Worm (Caenorhabditis elegans) whole organism, L3 larva: ENCODE measurements around the gene srlf-16.

Experiments used
- R02D3.7 ChIP-seq: fragments of 150-350 bp; optimal IDR thresholded peaks from 2 replicates; lab custom pipeline; 2014; ENCODE audit warnings: missing biosample characterization, missing genetic modification characterization
- ZK546.5 ChIP-seq: sonication (generic microtip); optimal IDR thresholded peaks from 2 replicates; lab custom pipeline; 2017; ENCODE audit warnings: missing biosample characterization, missing genetic modification characterization
- ama-1 ChIP-seq: fragments of 150-350 bp; optimal IDR thresholded peaks from 2 replicates; lab custom pipeline; 2018
- ceh-16 ChIP-seq: sonication (generic microtip); optimal IDR thresholded peaks from 2 replicates; lab custom pipeline; 2017; ENCODE audit warnings: missing biosample characterization, missing genetic modification characterization
- ceh-28 ChIP-seq: fragments of 150-350 bp; optimal IDR thresholded peaks from 2 replicates; lab custom pipeline; 2014; ENCODE audit warnings: missing biosample characterization, missing genetic modification reagents, missing genetic modification characterization
- ceh-82 ChIP-seq: fragments of 150-350 bp; optimal IDR thresholded peaks from 2 replicates; lab custom pipeline; 2014; ENCODE audit warnings: missing biosample characterization, missing genetic modification characterization
- ceh-9 ChIP-seq: sonication (generic microtip); optimal IDR thresholded peaks from 2 replicates; lab custom pipeline; 2018; ENCODE audit warnings: missing biosample characterization, missing genetic modification characterization
- daf-12 ChIP-seq: fragments of 150-350 bp; optimal IDR thresholded peaks from 2 replicates; lab custom pipeline; 2014; ENCODE audit warnings: missing biosample characterization, missing genetic modification reagents, missing genetic modification characterization
- egl-27 ChIP-seq: sonication (generic microtip); optimal IDR thresholded peaks from 4 replicates; lab custom pipeline; 2017; ENCODE audit warnings: missing biosample characterization, missing genetic modification reagents, missing genetic modification characterization
- egl-5 ChIP-seq: fragments of 150-350 bp; optimal IDR thresholded peaks from 2 replicates; lab custom pipeline; 2017; ENCODE audit warnings: missing biosample characterization, missing genetic modification reagents, missing genetic modification characterization, inconsistent platforms
- elt-2 ChIP-seq: sonication (generic microtip); optimal IDR thresholded peaks from 2 replicates; lab custom pipeline; 2016; ENCODE audit warnings: missing genetic modification reagents, mild to moderate bottlenecking, missing genetic modification characterization, missing compliant biosample characterization
- elt-3 ChIP-seq, 3 experiments: fragments of 150-350 bp in 1 of 3; sonication (generic microtip) in 2 of 3; optimal IDR thresholded peaks; 2 replicates in 2 of 3; 4 replicates in 1 of 3; lab custom pipeline; 2014 to 2017; ENCODE audit warnings: missing biosample characterization in 3 of 3, missing genetic modification characterization in 3 of 3
- eor-1 ChIP-seq, 2 experiments: fragments of 150-350 bp; optimal IDR thresholded peaks; 2 replicates each; lab custom pipeline; 2014 to 2018; ENCODE audit warnings: missing biosample characterization in 2 of 2, missing genetic modification characterization in 2 of 2
- fkh-10 ChIP-seq: sonication (generic microtip); optimal IDR thresholded peaks from 2 replicates; lab custom pipeline; 2017; ENCODE audit warnings: missing biosample characterization, missing genetic modification reagents, missing genetic modification characterization
- fos-1 ChIP-seq: fragments of 150-350 bp; optimal IDR thresholded peaks from 2 replicates; lab custom pipeline; 2014; ENCODE audit warnings: missing biosample characterization, missing genetic modification characterization
- hmg-11 ChIP-seq: sonication (generic microtip); optimal IDR thresholded peaks from 2 replicates; lab custom pipeline; 2016; ENCODE audit warnings: missing genetic modification characterization, missing compliant biosample characterization
- jun-1 ChIP-seq: fragments of 150-350 bp; optimal IDR thresholded peaks from 2 replicates; lab custom pipeline; 2014; ENCODE audit warnings: missing biosample characterization, missing genetic modification reagents, missing genetic modification characterization
- lsy-12 ChIP-seq: sonication (generic microtip); optimal IDR thresholded peaks from 2 replicates; lab custom pipeline; 2016; ENCODE audit warnings: mild to moderate bottlenecking, missing genetic modification characterization, missing compliant biosample characterization
- mdl-1 ChIP-seq: fragments of 150-350 bp; optimal IDR thresholded peaks from 2 replicates; lab custom pipeline; 2014; ENCODE audit warnings: missing biosample characterization, missing genetic modification characterization
- mml-1 ChIP-seq: fragments of 150-350 bp; sonication (generic microtip); optimal IDR thresholded peaks from 3 replicates; lab custom pipeline; 2014; ENCODE audit warnings: missing biosample characterization, missing genetic modification characterization
- nfya-1 ChIP-seq: sonication (generic microtip); optimal IDR thresholded peaks from 2 replicates; lab custom pipeline; 2017; ENCODE audit warnings: missing genetic modification characterization, mild to moderate bottlenecking, missing compliant biosample characterization, antibody characterized with exemption, moderate library complexity; ENCODE audit not compliant: insufficient read depth
- nhr-11 ChIP-seq: fragments of 150-350 bp; optimal IDR thresholded peaks from 2 replicates; lab custom pipeline; 2014; ENCODE audit warnings: missing biosample characterization, missing genetic modification characterization
- nhr-12 ChIP-seq: fragments of 150-350 bp; optimal IDR thresholded peaks from 2 replicates; lab custom pipeline; 2014; ENCODE audit warnings: missing biosample characterization, missing genetic modification characterization
- nhr-23 ChIP-seq: fragments of 150-350 bp; optimal IDR thresholded peaks from 2 replicates; lab custom pipeline; 2014; ENCODE audit warnings: missing biosample characterization, missing genetic modification reagents, missing genetic modification characterization
- nhr-237 ChIP-seq: fragments of 150-350 bp; optimal IDR thresholded peaks from 2 replicates; lab custom pipeline; 2014; ENCODE audit warnings: missing biosample characterization, missing genetic modification characterization
- nhr-25 ChIP-seq: sonication (generic microtip); optimal IDR thresholded peaks from 2 replicates; lab custom pipeline; 2017; ENCODE audit warnings: missing biosample characterization, missing genetic modification characterization
- nhr-43 ChIP-seq: sonication (generic microtip); optimal IDR thresholded peaks from 2 replicates; lab custom pipeline; 2016; ENCODE audit warnings: mild to moderate bottlenecking, missing genetic modification characterization, missing compliant biosample characterization; ENCODE audit not compliant: poor library complexity, severe bottlenecking
- nhr-67 ChIP-seq: fragments of 150-350 bp; optimal IDR thresholded peaks from 2 replicates; lab custom pipeline; 2014; ENCODE audit warnings: missing biosample characterization, missing genetic modification characterization
- pha-4 ChIP-seq: fragments of 150-350 bp; optimal IDR thresholded peaks from 2 replicates; lab custom pipeline; 2014; ENCODE audit warnings: missing biosample characterization, missing genetic modification reagents, missing genetic modification characterization
- sea-2 ChIP-seq: fragments of 150-350 bp; sonication (generic microtip); optimal IDR thresholded peaks from 4 replicates; lab custom pipeline; 2014; ENCODE audit warnings: missing biosample characterization, missing genetic modification reagents, missing genetic modification characterization
- snpc-4 ChIP-seq: fragments of 150-350 bp; optimal IDR thresholded peaks from 2 replicates; lab custom pipeline; 2014; ENCODE audit warnings: missing biosample characterization, missing genetic modification characterization
- tbx-2 ChIP-seq: sonication (generic microtip); optimal IDR thresholded peaks from 2 replicates; lab custom pipeline; 2016; ENCODE audit warnings: mild to moderate bottlenecking, missing genetic modification characterization, missing compliant biosample characterization
- unc-62 ChIP-seq: fragments of 150-350 bp; sonication (generic microtip); optimal IDR thresholded peaks from 4 replicates; lab custom pipeline; 2014; ENCODE audit warnings: missing biosample characterization, missing genetic modification reagents, missing genetic modification characterization
- zag-1 ChIP-seq: fragments of 150-350 bp; optimal IDR thresholded peaks from 2 replicates; lab custom pipeline; 2014; ENCODE audit warnings: missing biosample characterization, missing genetic modification characterization
- ztf-11 ChIP-seq: fragments of 150-350 bp; optimal IDR thresholded peaks from 2 replicates; lab custom pipeline; 2014; ENCODE audit warnings: missing biosample characterization, missing genetic modification characterization
- ztf-4 ChIP-seq: fragments of 150-350 bp; optimal IDR thresholded peaks from 2 replicates; lab custom pipeline; 2014; ENCODE audit warnings: missing biosample characterization, missing genetic modification characterization

srlf-16 gene

DNA sequence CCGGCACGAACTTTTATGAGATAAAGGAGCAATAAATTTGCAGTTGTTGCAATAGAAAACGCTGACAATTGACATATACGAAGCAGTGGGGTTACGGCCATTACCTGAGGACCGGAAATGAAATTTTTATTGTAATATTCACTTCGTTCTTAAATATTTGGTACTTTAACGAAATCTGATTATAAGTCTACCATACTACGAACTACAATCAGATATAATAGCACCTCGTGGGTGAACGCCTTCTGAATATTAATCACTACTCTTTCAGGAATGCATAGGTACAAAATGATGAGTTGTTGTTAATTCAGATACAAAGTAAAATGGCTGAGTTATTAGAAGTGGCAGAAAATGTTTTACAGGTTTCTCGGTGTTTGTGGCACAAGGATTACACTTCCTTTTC lies 12.2 kb upstream of the srlf-16 start, which contains the start of gene str-129:
Gene str-129 (minus strand): TSS at position 101 of the 400 bp plus-strand sequence.
- TF ChIP-seq nhr-11 (tag; lab: Kevin White, UChicago) (no peak), fkh-10 (GFP tag; lab: Kevin White, UChicago) (no peak), mml-1 (tag; lab: Kevin White, UChicago) (no peak), ceh-82 (tag; lab: Kevin White, UChicago) (no peak), nfya-1 (no peak), nhr-43 (tag; lab: Kevin White, UChicago) (no peak), elt-2 (no peak), nhr-25 (tag; lab: Kevin White, UChicago) (no peak), ama-1 (no peak), mdl-1 (no peak), hmg-11 (tag; lab: Kevin White, UChicago) (no peak), elt-3 (tag; optimal IDR thresholded peaks at IDR 0.05; lab: Kevin White, UChicago) (no peak), snpc-4 (tag; lab: Kevin White, UChicago) (no peak), egl-27 (tag; lab: Kevin White, UChicago) (no peak)

ce11 chrV:8095378-8095777 lies 9.2 kb upstream of the srlf-16 start, which contains the start of gene str-146:
str-146 (minus strand) TSS chrV:8095478.
- TF ChIP-seq egl-5 (no peak), jun-1 (tag; lab: Kevin White, UChicago) (no peak), lsy-12 (no peak), ZK546.5 (no peak), zag-1 (tag; lab: Kevin White, UChicago) (no peak)

DNA sequence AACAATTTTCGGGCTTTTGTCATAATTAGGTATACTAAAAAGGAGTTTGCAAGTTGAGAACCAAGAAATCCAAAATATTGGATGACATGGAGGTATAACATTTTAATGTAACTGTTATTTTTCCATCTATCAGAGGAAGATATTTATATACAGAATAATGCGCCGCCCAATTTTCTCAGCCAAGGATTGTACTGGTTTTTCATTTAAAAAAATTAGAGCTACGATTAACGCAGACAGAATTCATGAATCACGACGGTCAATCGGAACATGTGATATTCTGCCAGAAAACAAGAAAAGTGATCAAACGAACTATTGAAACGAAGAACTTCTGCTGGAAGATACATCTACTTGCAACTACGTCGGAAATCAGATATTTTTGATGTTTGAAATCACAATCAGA lies 6.3 kb upstream of the srlf-16 start, which contains the start of gene str-145:
Gene str-145 (minus strand): TSS at position 101 of the 400 bp plus-strand sequence.
- TF ChIP-seq zag-1 (tag; lab: Kevin White, UChicago), result no peak
- no peak for TF ChIP-seq snpc-4 (tag; lab: Kevin White, UChicago)
- no peak for TF ChIP-seq ztf-4 (tag; lab: Kevin White, UChicago)
- no peak for TF ChIP-seq nfya-1
- no peak for TF ChIP-seq nhr-23 (tag; lab: Kevin White, UChicago)
- no peak for TF ChIP-seq ztf-11 (tag; lab: Kevin White, UChicago)
- TF ChIP-seq R02D3.7, result no peak
- no peak for TF ChIP-seq ceh-9 (tag; lab: Kevin White, UChicago)
- TF ChIP-seq nhr-67 (tag; lab: Kevin White, UChicago), result no peak
- TF ChIP-seq ceh-16, result no peak
- no peak for TF ChIP-seq mml-1 (tag; lab: Kevin White, UChicago)
- no peak for TF ChIP-seq pha-4
- no peak for TF ChIP-seq sea-2 (GFP tag; lab: Kevin White, UChicago)
- TF ChIP-seq nhr-12 (tag; lab: Kevin White, UChicago), result no peak
- TF ChIP-seq daf-12 (tag; lab: Kevin White, UChicago), result no peak
- TF ChIP-seq ceh-82 (tag; lab: Kevin White, UChicago), result no peak
- TF ChIP-seq fos-1 (tag; lab: Kevin White, UChicago), result no peak
- TF ChIP-seq eor-1 (tag; optimal IDR thresholded peaks at IDR 0.05; lab: Kevin White, UChicago), result no peak
- no peak for TF ChIP-seq ceh-28
- no peak for TF ChIP-seq fkh-10 (GFP tag; lab: Kevin White, UChicago)

DNA sequence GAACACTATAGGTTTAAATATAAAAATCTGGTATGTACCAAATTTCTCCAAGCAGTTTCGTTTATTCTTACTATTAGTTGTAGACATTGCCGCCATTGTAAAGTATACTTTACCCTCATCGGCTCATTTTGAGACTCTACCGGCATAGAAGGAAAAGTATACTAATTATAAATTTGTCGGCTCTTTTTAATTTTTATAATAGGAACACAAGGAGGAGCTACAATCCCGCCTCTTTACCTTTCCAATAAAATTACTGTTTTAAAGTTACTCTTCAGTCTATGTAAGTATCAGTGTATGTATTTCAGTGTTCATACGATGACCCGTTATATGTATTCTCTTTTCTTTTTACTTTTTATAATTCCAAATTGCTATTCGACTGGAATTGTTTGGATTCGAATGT lies 5.3 kb upstream of the srlf-16 start, which contains the start of gene sdz-23:
Gene sdz-23 (plus strand): TSS at position 301 of the 400 bp plus-strand sequence.
- TF ChIP-seq jun-1 (tag; lab: Kevin White, UChicago) (no peak), R02D3.7 (no peak), nhr-25 (tag; lab: Kevin White, UChicago) (no peak), ceh-16 (no peak), pha-4 (no peak), tbx-2 (tag; lab: Kevin White, UChicago) (no peak), eor-1 (tag; optimal IDR thresholded peaks at IDR 0.05; lab: Kevin White, UChicago) (no peak), unc-62 (GFP tag; lab: Kevin White, UChicago) (no peak), ceh-9 (tag; lab: Kevin White, UChicago) (no peak), ztf-11 (tag; lab: Kevin White, UChicago) (no peak), snpc-4 (tag; lab: Kevin White, UChicago) (no peak), nhr-237 (no peak), ceh-28 (no peak), elt-3 (tag; optimal IDR thresholded peaks at IDR 0.05; lab: Kevin White, UChicago) (no peak), ama-1 (no peak), nhr-67 (tag; lab: Kevin White, UChicago) (no peak)
